Fruit fly (Drosophila melanogaster): ENCODE data around the gene CG6769.
"Not testable (repeated sequence)": the region's sequence is repeated elsewhere in the genome, so short reads cannot be mapped to it uniquely, and the experiment has no call there.

Gene CG6769

DNA sequence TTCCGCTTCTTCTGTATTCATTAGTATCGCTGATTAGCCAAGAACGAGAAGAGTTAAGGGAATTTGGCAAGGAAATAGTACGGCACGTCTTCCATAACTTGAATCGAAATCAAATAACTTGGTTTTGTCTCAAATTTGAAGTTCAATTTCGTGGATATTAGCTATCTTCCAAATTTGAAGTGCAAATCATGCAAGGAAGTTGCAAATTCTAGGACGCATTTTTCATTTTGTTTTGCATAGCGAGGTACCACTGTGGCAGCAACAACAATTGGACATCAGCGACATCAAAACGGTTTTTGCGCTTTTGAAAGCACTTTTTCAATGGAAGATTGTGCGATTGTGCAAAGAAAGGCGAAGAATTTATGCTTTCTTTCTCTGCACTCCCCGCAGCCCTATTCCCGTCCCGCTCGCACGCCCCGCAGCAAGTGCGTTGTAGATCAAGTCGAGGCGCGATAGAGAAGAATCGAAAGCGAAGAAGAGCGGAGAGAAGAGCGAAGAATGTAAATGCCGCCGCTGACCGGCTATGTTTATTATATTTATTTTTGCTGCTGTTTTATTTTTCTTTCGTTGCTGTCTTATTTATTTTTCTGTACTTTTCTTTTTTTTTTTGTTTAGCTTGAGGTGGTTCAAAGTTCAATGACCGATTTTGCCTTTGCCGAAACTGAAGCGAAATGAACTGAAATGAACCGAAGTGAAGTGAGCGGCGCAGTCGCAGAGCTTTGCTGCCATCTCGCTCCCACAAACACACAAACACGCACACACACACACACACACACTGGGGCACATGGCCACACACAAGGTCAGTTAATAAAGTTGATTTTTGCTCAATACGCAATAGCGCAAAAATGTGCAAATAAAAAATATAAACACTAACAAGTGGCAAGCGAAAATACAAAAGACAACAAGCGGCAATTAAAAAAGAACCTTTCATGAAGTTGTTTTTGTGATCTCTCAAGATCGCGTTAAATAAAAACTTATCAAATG is 20.6 kb downstream of the CG6769 start:
- TF ChIP-seq EcR (GFP tag; optimal IDR thresholded peaks at IDR 0.05): peak; percentile 54 to 55
- no peak for TF ChIP-seq pan (optimal IDR thresholded peaks at IDR 0.05)

DNA sequence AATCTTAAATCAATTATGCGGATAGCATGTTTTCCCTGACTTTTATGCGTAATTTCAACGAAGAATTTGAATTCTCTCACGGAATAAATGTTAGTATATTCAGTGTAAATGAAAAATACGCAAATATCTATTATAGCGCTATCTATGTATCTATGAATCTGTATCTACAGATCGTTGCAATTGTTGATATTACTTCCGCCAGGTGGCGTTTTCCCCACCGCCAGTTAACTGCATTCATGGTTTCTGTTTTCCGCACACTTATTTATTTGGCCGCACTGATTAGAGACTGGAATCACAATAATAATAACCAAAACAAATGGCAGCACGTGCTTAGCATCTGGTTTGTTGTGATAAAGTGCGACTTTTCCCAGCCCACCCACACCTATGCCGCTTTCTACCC is 22.0 kb downstream of the CG6769 start:
- TF ChIP-seq pan (optimal IDR thresholded peaks at IDR 0.05): no peak
- TF ChIP-seq Dll (optimal IDR thresholded peaks at IDR 0.05): no peak
- no peak for TF ChIP-seq EcR (GFP tag; optimal IDR thresholded peaks at IDR 0.05)
- TF ChIP-seq usp (GFP tag; optimal IDR thresholded peaks at IDR 0.05): no peak
- no peak for TF ChIP-seq psq (optimal IDR thresholded peaks at IDR 0.05)
- no peak for TF ChIP-seq CG8478 (optimal IDR thresholded peaks at IDR 0.05)

DNA sequence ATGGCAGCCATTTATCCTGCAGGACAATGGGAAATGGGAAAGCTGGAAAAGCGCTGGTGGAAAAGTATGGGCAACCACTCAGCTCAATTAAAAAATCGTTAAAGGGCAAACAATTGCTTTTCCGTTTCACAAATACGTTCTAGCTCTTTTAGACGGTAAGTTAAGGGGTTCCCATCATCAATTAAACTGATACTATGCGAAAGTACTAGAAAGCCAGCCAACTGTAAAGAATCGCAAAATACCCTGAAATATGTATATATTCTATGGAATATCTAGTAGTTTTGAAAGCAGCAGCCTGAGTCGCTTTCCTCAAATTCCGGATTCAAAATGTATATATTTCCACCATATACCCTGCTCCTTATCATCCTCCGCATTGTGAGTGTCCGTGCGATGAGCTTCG is 22.6 kb downstream of the CG6769 start, which contains the start of gene CG12985:
Gene CG12985 (plus strand): TSS at position 301 of the 400 bp plus-strand sequence.
- TF ChIP-seq pan (optimal IDR thresholded peaks at IDR 0.05) (no peak), psq (optimal IDR thresholded peaks at IDR 0.05) (no peak), EcR (GFP tag; optimal IDR thresholded peaks at IDR 0.05) (no peak), CG8478 (optimal IDR thresholded peaks at IDR 0.05) (no peak), Dll (optimal IDR thresholded peaks at IDR 0.05) (no peak), usp (GFP tag; optimal IDR thresholded peaks at IDR 0.05) (no peak)

DNA sequence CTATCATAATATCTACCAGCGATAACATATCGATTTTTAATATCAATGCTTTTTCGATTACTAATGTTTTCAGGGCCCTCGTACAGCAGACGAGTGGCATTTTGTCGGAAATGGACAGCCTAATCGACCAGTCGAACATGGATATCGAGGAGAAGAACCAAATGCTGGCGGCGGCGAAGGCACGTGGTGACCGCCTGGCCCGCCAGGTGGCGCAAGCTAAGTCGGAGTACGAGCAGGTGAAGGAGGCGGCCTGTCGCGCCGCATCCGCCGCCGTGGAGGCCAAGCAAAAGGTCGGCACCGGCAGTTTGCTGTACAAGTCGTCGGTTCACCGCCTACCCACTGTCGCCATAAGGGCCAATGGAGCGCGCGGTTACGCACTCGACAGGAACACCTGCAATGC is 23.8 kb downstream of the CG6769 start:
- no peak for TF ChIP-seq EcR (GFP tag; optimal IDR thresholded peaks at IDR 0.05)
- no peak for TF ChIP-seq Dll (optimal IDR thresholded peaks at IDR 0.05)
- TF ChIP-seq pan (optimal IDR thresholded peaks at IDR 0.05): no peak
- TF ChIP-seq usp (GFP tag; optimal IDR thresholded peaks at IDR 0.05): no peak
- TF ChIP-seq psq (optimal IDR thresholded peaks at IDR 0.05): no peak
- TF ChIP-seq CG8478 (optimal IDR thresholded peaks at IDR 0.05): no peak

DNA sequence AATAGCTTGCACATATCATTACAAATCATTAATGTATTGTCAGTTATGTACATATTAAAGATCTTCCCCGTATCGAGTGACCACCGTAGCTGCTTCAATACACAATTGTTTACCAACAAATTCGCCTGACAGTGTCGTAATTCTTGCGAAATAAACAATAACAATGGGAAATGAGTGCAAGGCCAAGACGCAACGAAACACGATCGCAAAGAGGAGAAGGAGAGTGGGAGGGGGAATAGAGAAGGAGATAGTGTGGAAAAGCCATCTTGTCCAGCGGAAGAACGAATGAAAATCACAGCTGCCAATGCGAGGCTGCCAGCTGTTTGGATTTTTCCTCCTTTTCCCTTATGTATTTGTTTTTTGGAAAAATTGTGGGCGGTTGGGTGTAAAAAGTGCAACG is 24.5 kb downstream of the CG6769 start:
- TF ChIP-seq usp (GFP tag; optimal IDR thresholded peaks at IDR 0.05): no peak
- TF ChIP-seq Dll (optimal IDR thresholded peaks at IDR 0.05): no peak
- no peak for TF ChIP-seq CG8478 (optimal IDR thresholded peaks at IDR 0.05)
- no peak for TF ChIP-seq pan (optimal IDR thresholded peaks at IDR 0.05)

DNA sequence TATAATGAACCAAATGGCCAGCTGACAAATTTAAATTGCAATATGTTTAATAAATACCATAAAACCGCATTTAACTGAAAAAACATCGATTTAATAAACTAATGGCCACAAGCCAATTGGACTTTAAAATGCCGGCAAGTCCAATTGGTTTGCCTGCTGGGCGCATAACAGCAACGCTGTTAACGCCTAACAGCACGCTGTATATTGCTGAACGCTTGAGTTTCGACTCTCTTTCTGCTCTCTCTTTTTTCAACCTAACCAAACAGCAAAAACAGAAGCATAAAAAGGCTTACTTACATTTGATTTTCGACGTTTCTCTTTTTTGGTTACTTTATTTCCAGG is 25.3 kb downstream of the CG6769 start:
- TF ChIP-seq psq (optimal IDR thresholded peaks at IDR 0.05) (no peak), CG8478 (optimal IDR thresholded peaks at IDR 0.05) (no peak), pan (optimal IDR thresholded peaks at IDR 0.05) (no peak), Dll (optimal IDR thresholded peaks at IDR 0.05) (no peak), usp (GFP tag; optimal IDR thresholded peaks at IDR 0.05) (no peak), EcR (GFP tag; optimal IDR thresholded peaks at IDR 0.05) (no peak)

DNA sequence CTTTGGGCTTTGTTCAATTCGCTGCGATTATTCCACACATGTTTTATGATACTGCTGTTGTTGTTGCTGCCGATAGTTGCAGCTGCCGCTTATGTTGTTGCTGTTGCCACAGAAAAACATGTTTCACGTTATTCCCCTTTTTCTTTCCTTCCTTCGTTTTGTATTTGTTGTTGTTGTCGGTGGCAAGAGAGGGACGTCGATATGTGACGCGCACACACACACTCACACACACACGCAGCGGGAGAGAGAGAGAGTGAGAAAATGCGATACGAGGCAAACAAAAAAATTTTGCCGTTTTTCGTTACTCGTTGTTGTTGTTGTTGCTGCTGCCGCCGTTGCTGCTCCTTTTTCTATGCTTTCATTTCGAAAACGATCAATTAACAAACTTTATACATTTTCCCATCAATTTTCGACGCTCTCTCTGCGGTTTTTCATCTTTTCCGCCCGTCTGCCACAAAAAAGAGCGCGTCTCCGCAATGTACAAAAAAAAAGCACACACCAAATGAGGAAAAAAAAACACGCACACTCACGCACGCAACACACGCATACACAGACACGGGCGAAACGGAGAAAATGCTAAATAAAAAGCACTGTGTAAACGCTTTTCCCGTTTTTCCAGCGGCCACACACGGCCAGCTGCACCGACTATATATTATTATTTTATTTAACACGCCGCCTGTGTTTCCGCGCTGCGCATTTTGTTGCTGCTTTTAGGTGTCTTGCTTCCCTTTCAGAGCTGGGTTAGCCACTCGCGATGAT is 25.8 kb downstream of the CG6769 start:
- TF ChIP-seq usp (GFP tag; optimal IDR thresholded peaks at IDR 0.05): no peak
- TF ChIP-seq CG8478 (optimal IDR thresholded peaks at IDR 0.05): no peak
- TF ChIP-seq pan (optimal IDR thresholded peaks at IDR 0.05): no peak
- no peak for TF ChIP-seq EcR (GFP tag; optimal IDR thresholded peaks at IDR 0.05)
- no peak for TF ChIP-seq psq (optimal IDR thresholded peaks at IDR 0.05)
- TF ChIP-seq Dll (optimal IDR thresholded peaks at IDR 0.05): peak; percentile 52

DNA sequence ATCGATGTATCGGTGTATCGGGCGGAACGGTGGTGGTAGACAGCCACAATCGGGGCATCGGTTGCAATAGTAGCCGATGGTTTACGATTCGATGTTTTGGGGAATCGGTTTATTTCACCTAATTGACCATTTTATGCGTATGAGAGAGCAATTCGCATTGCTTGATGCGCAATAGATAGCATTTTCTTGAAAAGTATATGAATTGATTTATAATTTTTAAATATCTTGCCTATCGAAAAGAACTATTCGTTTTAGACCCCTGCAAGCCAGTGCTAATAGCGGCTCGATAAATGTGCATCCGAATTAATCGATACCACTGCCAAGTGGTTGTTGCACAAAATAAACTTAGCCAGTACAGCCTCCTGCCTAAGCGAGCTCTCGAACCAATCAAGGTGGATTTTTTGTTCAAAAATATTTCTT is 26.4 kb downstream of the CG6769 start, which contains the start of gene mnb:
Gene mnb (minus strand): TSS at position 15 of the 420 bp plus-strand sequence.
- TF ChIP-seq psq (optimal IDR thresholded peaks at IDR 0.05) (no peak), Dll (optimal IDR thresholded peaks at IDR 0.05) (no peak), EcR (GFP tag; optimal IDR thresholded peaks at IDR 0.05) (no peak), CG8478 (optimal IDR thresholded peaks at IDR 0.05) (no peak), pan (optimal IDR thresholded peaks at IDR 0.05) (no peak), usp (GFP tag; optimal IDR thresholded peaks at IDR 0.05) (no peak)

DNA sequence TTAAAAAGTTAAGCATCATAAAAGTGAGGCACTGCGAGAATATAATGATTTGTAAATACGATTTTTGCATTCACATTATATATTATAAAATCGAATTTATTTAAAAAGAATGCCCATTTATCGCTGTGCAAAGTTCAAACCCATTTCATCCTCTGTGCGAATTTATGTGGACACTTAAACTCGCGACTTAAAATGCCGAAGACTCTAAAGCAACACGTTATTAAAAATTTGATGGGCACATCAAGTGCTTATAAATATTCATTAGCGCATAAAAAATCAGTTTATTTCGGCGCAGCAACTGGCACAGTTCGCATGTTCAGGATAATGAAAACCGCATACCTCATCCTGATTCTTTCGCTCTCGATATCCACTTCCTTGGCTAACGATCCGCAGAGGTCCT is 27.1 kb downstream of the CG6769 start, which contains the start of gene CG6788:
Gene CG6788 (plus strand): TSS at position 301 of the 400 bp plus-strand sequence.
- no peak for TF ChIP-seq psq (optimal IDR thresholded peaks at IDR 0.05)
- TF ChIP-seq usp (GFP tag; optimal IDR thresholded peaks at IDR 0.05): no peak
- TF ChIP-seq Dll (optimal IDR thresholded peaks at IDR 0.05): no peak
- TF ChIP-seq EcR (GFP tag; optimal IDR thresholded peaks at IDR 0.05): no peak
- TF ChIP-seq pan (optimal IDR thresholded peaks at IDR 0.05): no peak
- TF ChIP-seq CG8478 (optimal IDR thresholded peaks at IDR 0.05): no peak

DNA sequence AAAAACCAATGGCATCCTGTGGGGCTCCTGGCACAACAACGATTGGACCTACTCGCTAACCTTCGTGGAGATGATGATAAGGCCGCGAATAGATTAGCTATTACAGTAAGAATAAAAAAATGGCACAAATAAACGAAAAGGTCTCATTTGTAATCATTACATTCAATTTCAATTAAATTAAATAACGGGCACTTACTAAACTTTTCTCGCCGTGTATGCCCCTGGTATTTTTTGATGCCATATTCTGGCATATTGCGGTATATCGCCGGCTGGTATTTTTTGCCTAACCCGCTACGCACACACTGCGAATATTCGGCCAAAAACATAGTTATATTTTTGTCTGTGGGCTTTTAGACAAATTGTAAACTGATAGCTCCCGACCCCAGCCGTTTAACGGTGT is 28.4 kb downstream of the CG6769 start, which contains the start of gene Gss1:
Gene Gss1 (plus strand): TSS at position 301 of the 400 bp plus-strand sequence.
- TF ChIP-seq CG8478 (optimal IDR thresholded peaks at IDR 0.05); pan (optimal IDR thresholded peaks at IDR 0.05); EcR (GFP tag; optimal IDR thresholded peaks at IDR 0.05): not testable (repeated sequence)

DNA sequence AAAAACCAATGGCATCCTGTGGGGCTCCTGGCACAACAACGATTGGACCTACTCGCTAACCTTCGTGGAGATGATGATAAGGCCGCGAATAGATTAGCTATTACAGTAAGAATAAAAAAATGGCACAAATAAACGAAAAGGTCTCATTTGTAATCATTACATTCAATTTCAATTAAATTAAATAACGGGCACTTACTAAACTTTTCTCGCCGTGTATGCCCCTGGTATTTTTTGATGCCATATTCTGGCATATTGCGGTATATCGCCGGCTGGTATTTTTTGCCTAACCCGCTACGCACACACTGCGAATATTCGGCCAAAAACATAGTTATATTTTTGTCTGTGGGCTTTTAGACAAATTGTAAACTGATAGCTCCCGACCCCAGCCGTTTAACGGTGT is 38.6 kb downstream of the CG6769 start, which contains the start of gene Gss2:
Gene Gss2 (plus strand): TSS at position 301 of the 400 bp plus-strand sequence.
- not testable (repeated sequence) for TF ChIP-seq Dll, psq, pan (optimal IDR thresholded peaks at IDR 0.05)

All from whole organism.